Fruit fly (Drosophila melanogaster): Measurements from ENCODE around the gene Nup43.

dm6 chr3R:18371346-18371745 is 4.9 kb downstream of the Nup43 start:
- no peak for TF ChIP-seq CTCF (optimal IDR thresholded peaks at IDR 0.05)
- no peak for TF ChIP-seq CG8478 (optimal IDR thresholded peaks at IDR 0.05)
